Worm (Caenorhabditis elegans): ENCODE data around the gene pck-1.

Gene pck-1

ce11 chrIII:50418-50817 lies 15.6 kb downstream of the pck-1 start:
- TF ChIP-seq nhr-237 (tag; optimal IDR thresholded peaks at IDR 0.05) (no peak), ztf-11 (tag; optimal IDR thresholded peaks at IDR 0.05) (no peak), gmeb-1 (tag; optimal IDR thresholded peaks at IDR 0.05) (no peak), fos-1 (tag; optimal IDR thresholded peaks at IDR 0.05) (no peak), alr-1 (tag; optimal IDR thresholded peaks at IDR 0.05) (no peak), ama-1 (optimal IDR thresholded peaks at IDR 0.05) (no peak), snpc-4 (tag; optimal IDR thresholded peaks at IDR 0.05) (no peak), sma-9 (GFP tag; optimal IDR thresholded peaks at IDR 0.05) (no peak), sma-9 (tag; optimal IDR thresholded peaks at IDR 0.05) (no peak)

ce11 chrIII:49064-49463 lies 17.0 kb downstream of the pck-1 start:
- TF ChIP-seq ceh-16 (tag; optimal IDR thresholded peaks at IDR 0.05) = no peak
- TF ChIP-seq skn-1 (tag; optimal IDR thresholded peaks at IDR 0.05) = no peak
- no peak for TF ChIP-seq egl-27 (tag; optimal IDR thresholded peaks at IDR 0.05)
- no peak for TF ChIP-seq sma-3 (GFP tag; optimal IDR thresholded peaks at IDR 0.05)
- no peak for TF ChIP-seq fos-1 (tag; optimal IDR thresholded peaks at IDR 0.05)
- TF ChIP-seq nhr-77 (tag; optimal IDR thresholded peaks at IDR 0.05) = no peak
- no peak for TF ChIP-seq sma-9 (GFP tag; optimal IDR thresholded peaks at IDR 0.05)
- TF ChIP-seq sma-9 (tag; optimal IDR thresholded peaks at IDR 0.05) = no peak
- no peak for TF ChIP-seq sem-4 (tag; optimal IDR thresholded peaks at IDR 0.05)
- no peak for TF ChIP-seq mdl-1 (tag; optimal IDR thresholded peaks at IDR 0.05)
- no peak for TF ChIP-seq ztf-11 (tag; optimal IDR thresholded peaks at IDR 0.05)

- TF ChIP-seq nhr-77 (tag; optimal IDR thresholded peaks at IDR 0.05) (no peak), fos-1 (tag; optimal IDR thresholded peaks at IDR 0.05) (no peak), nhr-11 (tag; optimal IDR thresholded peaks at IDR 0.05) (no peak), ceh-82 (tag; optimal IDR thresholded peaks at IDR 0.05) (no peak), nhr-23 (tag; optimal IDR thresholded peaks at IDR 0.05) (no peak), peb-1 (tag; optimal IDR thresholded peaks at IDR 0.05) (no peak), ztf-4 (tag; optimal IDR thresholded peaks at IDR 0.05) (no peak), gmeb-1 (tag; optimal IDR thresholded peaks at IDR 0.05) (no peak), C34F6.9 (tag; optimal IDR thresholded peaks at IDR 0.05) (no peak), blmp-1 (tag; optimal IDR thresholded peaks at IDR 0.05; ENCODE audit: insufficient read depth) (no peak)
These were observed 17.7 kb downstream of the pck-1 start for ce11 chrIII:48329-48728.

ce11 chrIII:42725-43124 lies 23.3 kb downstream of the pck-1 start:
- TF ChIP-seq nhr-6 (tag; optimal IDR thresholded peaks at IDR 0.05) = no peak
- no peak for TF ChIP-seq lin-39 (tag; optimal IDR thresholded peaks at IDR 0.05)
- no peak for TF ChIP-seq fos-1 (tag; optimal IDR thresholded peaks at IDR 0.05)
- TF ChIP-seq zag-1 (tag; optimal IDR thresholded peaks at IDR 0.05) = no peak
- TF ChIP-seq blmp-1 (tag; optimal IDR thresholded peaks at IDR 0.05; ENCODE audit: insufficient read depth) = no peak
- no peak for TF ChIP-seq alr-1 (tag; optimal IDR thresholded peaks at IDR 0.05)
- no peak for TF ChIP-seq mab-5 (tag; optimal IDR thresholded peaks at IDR 0.05)
- no peak for TF ChIP-seq egl-27 (tag; optimal IDR thresholded peaks at IDR 0.05)
- TF ChIP-seq lin-11 (tag; optimal IDR thresholded peaks at IDR 0.05) = no peak
- no peak for TF ChIP-seq ceh-16 (tag; optimal IDR thresholded peaks at IDR 0.05)
- TF ChIP-seq mdl-1 (tag; optimal IDR thresholded peaks at IDR 0.05) = no peak
- no peak for TF ChIP-seq nhr-23 (tag; optimal IDR thresholded peaks at IDR 0.05)

ce11 chrIII:41484-41883 lies 24.6 kb downstream of the pck-1 start:
- TF ChIP-seq unc-62 (GFP tag; optimal IDR thresholded peaks at IDR 0.05) = no peak
- no peak for TF ChIP-seq sma-9 (GFP tag; optimal IDR thresholded peaks at IDR 0.05)
- no peak for TF ChIP-seq sma-9 (tag; optimal IDR thresholded peaks at IDR 0.05)
- TF ChIP-seq zag-1 (tag; optimal IDR thresholded peaks at IDR 0.05) = no peak
- TF ChIP-seq nhr-237 (tag; optimal IDR thresholded peaks at IDR 0.05) = no peak
- TF ChIP-seq peb-1 (tag; optimal IDR thresholded peaks at IDR 0.05) = no peak

- TF ChIP-seq lin-11 (tag; optimal IDR thresholded peaks at IDR 0.05) (no peak), blmp-1 (tag; optimal IDR thresholded peaks at IDR 0.05; ENCODE audit: insufficient read depth) (peak; percentile 3), C34F6.9 (tag; optimal IDR thresholded peaks at IDR 0.05) (no peak), F13H6.1 (tag; optimal IDR thresholded peaks at IDR 0.05) (no peak), mdl-1 (tag; optimal IDR thresholded peaks at IDR 0.05) (no peak), nhr-23 (tag; optimal IDR thresholded peaks at IDR 0.05) (no peak), ceh-16 (tag; optimal IDR thresholded peaks at IDR 0.05) (no peak)
These were observed 25.4 kb downstream of the pck-1 start, which contains the start of gene col-88 for ce11 chrIII:40580-41113. Gene col-88 (plus strand): TSS chrIII:41063.

Measured in whole organism, L2 larva.